Worm (Caenorhabditis elegans) whole organism, L1 larva: ENCODE measurements around the gene K01G5.8.

Source experiments
- C16A3.4 ChIP-seq: fragments of 150-350 bp; optimal IDR thresholded peaks from 2 replicates; lab custom pipeline; 2014; ENCODE audit warnings: missing biosample characterization, missing genetic modification characterization
- F16B12.6 ChIP-seq: fragments of 150-350 bp; optimal IDR thresholded peaks from 2 replicates; lab custom pipeline; 2014; ENCODE audit warnings: missing biosample characterization, missing genetic modification characterization
- aha-1 ChIP-seq: fragments of 150-350 bp; optimal IDR thresholded peaks from 2 replicates; lab custom pipeline; 2014; ENCODE audit warnings: missing biosample characterization, missing genetic modification characterization
- ceh-8 ChIP-seq: fragments of 200-800 bp; sonication (Bioruptor generic); optimal IDR thresholded peaks from 2 replicates; lab custom pipeline; 2018; ENCODE audit warnings: mild to moderate bottlenecking, missing genetic modification characterization, moderate library complexity, missing compliant biosample characterization
- ceh-82 ChIP-seq, 3 experiments: fragments of 150-350 bp in 1 of 3; sonication (generic microtip) in 2 of 3; optimal IDR thresholded peaks; 2 replicates each; lab custom pipeline; 2014 to 2017; ENCODE audit warnings: missing biosample characterization in 3 of 3, missing genetic modification characterization in 3 of 3
- ceh-90 ChIP-seq: sonication (generic microtip); optimal IDR thresholded peaks from 2 replicates; lab custom pipeline; 2016; ENCODE audit warnings: missing genetic modification characterization, missing compliant biosample characterization
- dpl-1 ChIP-seq, 3 experiments: fragments of 150-350 bp in 2 of 3; sonication (generic microtip) in 1 of 3; optimal IDR thresholded peaks; 2 replicates each; lab custom pipeline; 2014 to 2017; ENCODE audit warnings: missing biosample characterization in 3 of 3, missing genetic modification characterization in 3 of 3, missing genetic modification reagents in 3 of 3
- efl-1 ChIP-seq, 4 experiments: fragments of 150-350 bp; optimal IDR thresholded peaks in 3 of 4; peaks in 1 of 4; 1 replicate in 1 of 4; 2 replicates in 3 of 4; lab custom pipeline; 2014; ENCODE audit warnings: missing biosample characterization in 2 of 4, missing genetic modification characterization in 2 of 4, missing genetic modification reagents in 2 of 4
- efl-3 ChIP-seq: fragments of 200-800 bp; sonication (Bioruptor generic); optimal IDR thresholded peaks from 2 replicates; lab custom pipeline; 2018; ENCODE audit warnings: mild to moderate bottlenecking, missing genetic modification characterization, missing compliant biosample characterization
- elt-3 ChIP-seq, 6 experiments: fragments of 150-350 bp in 1 of 6; sonication (generic microtip); optimal IDR thresholded peaks; 2 replicates each; lab custom pipeline; 2017 to 2018; ENCODE audit warnings: missing biosample characterization in 6 of 6, missing genetic modification characterization in 6 of 6, inconsistent platforms in 1 of 6
- ets-5 ChIP-seq: fragments of 200-800 bp; sonication (Bioruptor generic); IDR thresholded peaks from 2 replicates; pipeline ENCODE4 v1.3.6; 2022; ENCODE audit warnings: missing genetic modification characterization, missing compliant biosample characterization
- fos-1 ChIP-seq: fragments of 150-350 bp; optimal IDR thresholded peaks from 2 replicates; lab custom pipeline; 2014; ENCODE audit warnings: missing biosample characterization, missing genetic modification characterization
- irx-1 ChIP-seq: sonication (generic microtip); optimal IDR thresholded peaks from 2 replicates; lab custom pipeline; 2016; ENCODE audit warnings: missing genetic modification characterization, missing compliant biosample characterization
- lin-14 ChIP-seq: fragments of 200-800 bp; sonication (Bioruptor generic); optimal IDR thresholded peaks from 2 replicates; lab custom pipeline; 2018; ENCODE audit warnings: mild to moderate bottlenecking, missing genetic modification characterization, moderate library complexity, missing compliant biosample characterization
- lin-15B ChIP-seq: fragments of 150-350 bp; sonication (generic microtip); optimal IDR thresholded peaks from 3 replicates; lab custom pipeline; 2014; ENCODE audit warnings: missing biosample characterization, missing genetic modification characterization
- lsy-2 ChIP-seq, 2 experiments: fragments of 150-350 bp; optimal IDR thresholded peaks; 2 replicates each; lab custom pipeline; 2014; ENCODE audit warnings: missing biosample characterization in 2 of 2, missing genetic modification characterization in 2 of 2
- mab-9 ChIP-seq: fragments of 200-800 bp; sonication (Bioruptor generic); IDR thresholded peaks from 2 replicates; pipeline ENCODE4 v1.3.6; 2022; ENCODE audit warnings: missing genetic modification reagents, missing genetic modification characterization, missing compliant biosample characterization
- mep-1 ChIP-seq: fragments of 150-350 bp; optimal IDR thresholded peaks from 2 replicates; lab custom pipeline; 2014; ENCODE audit warnings: missing biosample characterization, missing genetic modification characterization
- nhr-19 ChIP-seq: fragments of 200-800 bp; sonication (Bioruptor generic); conservative IDR thresholded peaks from 2 replicates; pipeline ENCODE4 v1.3.6; 2022; ENCODE audit warnings: missing genetic modification characterization, missing compliant biosample characterization
- nhr-20 ChIP-seq: sonication (generic microtip); optimal IDR thresholded peaks from 2 replicates; lab custom pipeline; 2016; ENCODE audit warnings: mild to moderate bottlenecking, missing genetic modification characterization, missing compliant biosample characterization
- nhr-28 ChIP-seq: fragments of 150-350 bp; optimal IDR thresholded peaks from 2 replicates; lab custom pipeline; 2014; ENCODE audit warnings: missing biosample characterization, missing genetic modification characterization
- nhr-76 ChIP-seq: sonication (generic microtip); optimal IDR thresholded peaks from 2 replicates; lab custom pipeline; 2017; ENCODE audit warnings: missing biosample characterization, missing genetic modification characterization
- pag-3 ChIP-seq: sonication (generic microtip); optimal IDR thresholded peaks from 2 replicates; lab custom pipeline; 2017; ENCODE audit warnings: missing genetic modification characterization, mild to moderate bottlenecking, missing compliant biosample characterization, antibody characterized with exemption, borderline replicate concordance; ENCODE audit not compliant: insufficient read depth
- pax-3 ChIP-seq: fragments of 200-800 bp; sonication (Bioruptor generic); optimal IDR thresholded peaks from 2 replicates; lab custom pipeline; 2018; ENCODE audit warnings: mild to moderate bottlenecking, missing genetic modification characterization, moderate library complexity, missing compliant biosample characterization
- pqm-1 ChIP-seq: sonication (generic microtip); optimal IDR thresholded peaks from 3 replicates; lab custom pipeline; 2017; ENCODE audit warnings: missing biosample characterization, missing genetic modification characterization
- skn-1 ChIP-seq: fragments of 150-350 bp; optimal IDR thresholded peaks from 2 replicates; lab custom pipeline; 2014; ENCODE audit warnings: missing biosample characterization, missing genetic modification characterization
- snu-23 ChIP-seq: sonication (generic microtip); optimal IDR thresholded peaks from 2 replicates; lab custom pipeline; 2016; ENCODE audit warnings: missing genetic modification characterization, missing compliant biosample characterization
- sox-4 ChIP-seq: sonication (generic microtip); optimal IDR thresholded peaks from 2 replicates; lab custom pipeline; 2016; ENCODE audit warnings: missing genetic modification characterization, missing compliant biosample characterization
- sup-37 ChIP-seq: fragments of 200-800 bp; sonication (Bioruptor generic); optimal IDR thresholded peaks from 2 replicates; lab custom pipeline; 2018; ENCODE audit warnings: mild to moderate bottlenecking, missing genetic modification characterization, missing compliant biosample characterization
- swsn-7 ChIP-seq: sonication (generic microtip); optimal IDR thresholded peaks from 2 replicates; lab custom pipeline; 2016; ENCODE audit warnings: missing genetic modification characterization, missing compliant biosample characterization
- tlp-1 ChIP-seq: fragments of 150-350 bp; optimal IDR thresholded peaks from 2 replicates; lab custom pipeline; 2014; ENCODE audit warnings: missing biosample characterization, missing genetic modification characterization
- unc-130 ChIP-seq: fragments of 150-350 bp; optimal IDR thresholded peaks from 2 replicates; lab custom pipeline; 2017; ENCODE audit warnings: missing biosample characterization, missing genetic modification characterization, inconsistent platforms
- unc-30 ChIP-seq: sonication (generic microtip); optimal IDR thresholded peaks from 2 replicates; lab custom pipeline; 2017; ENCODE audit warnings: missing biosample characterization, missing genetic modification characterization
- unc-86 ChIP-seq: sonication (generic microtip); optimal IDR thresholded peaks from 2 replicates; lab custom pipeline; 2016; ENCODE audit warnings: missing genetic modification characterization, missing compliant biosample characterization
- xbp-1 ChIP-seq: sonication (generic microtip); optimal IDR thresholded peaks from 2 replicates; lab custom pipeline; 2016; ENCODE audit warnings: missing genetic modification characterization, missing compliant biosample characterization
- ztf-11 ChIP-seq, 2 experiments: sonication (generic microtip); optimal IDR thresholded peaks; 2 replicates each; lab custom pipeline; 2016 to 2017; ENCODE audit warnings: missing genetic modification characterization in 2 of 2, missing biosample characterization in 1 of 2, missing compliant biosample characterization in 1 of 2
- ztf-4 ChIP-seq: fragments of 150-350 bp; optimal IDR thresholded peaks from 2 replicates; lab custom pipeline; 2014; ENCODE audit warnings: missing biosample characterization, missing genetic modification characterization

K01G5.8 gene

ce11 chrIII:10704499-10704898 lies 36.1 kb downstream of the K01G5.8 start:
- TF ChIP-seq ceh-8 (GFP tag; lab: Kevin White, UChicago) (no peak), ceh-90 (tag; lab: Kevin White, UChicago) (no peak), C16A3.4 (no peak), tlp-1 (tag; lab: Kevin White, UChicago) (no peak), fos-1 (tag; lab: Kevin White, UChicago) (no peak), elt-3 (tag; optimal IDR thresholded peaks at IDR 0.05; lab: Kevin White, UChicago) (no peak), efl-1 (optimal IDR thresholded peaks at IDR 0.05; lab: Kevin White, UChicago) (no peak), efl-1 (GFP tag; optimal IDR thresholded peaks at IDR 0.05 in 1 of 2; lab: Kevin White, UChicago) (no peak), swsn-7 (tag; lab: Kevin White, UChicago) (no peak), pqm-1 (tag; lab: Kevin White, UChicago) (no peak), unc-130 (tag; lab: Kevin White, UChicago) (no peak), irx-1 (no peak)

ce11 chrIII:10703833-10704232 lies 36.7 kb downstream of the K01G5.8 start:
- no peak for TF ChIP-seq dpl-1 (GFP tag; optimal IDR thresholded peaks at IDR 0.05; lab: Kevin White, UChicago)
- no peak for TF ChIP-seq sox-4 (tag; lab: Kevin White, UChicago)
- no peak for TF ChIP-seq efl-1 (optimal IDR thresholded peaks at IDR 0.05; lab: Kevin White, UChicago)
- TF ChIP-seq efl-1 (GFP tag; optimal IDR thresholded peaks at IDR 0.05 in 1 of 2; lab: Kevin White, UChicago) = peak in 1 of 2 experiments; percentile 91
- no peak for TF ChIP-seq nhr-76

ce11 chrIII:10702805-10703204 lies 37.8 kb downstream of the K01G5.8 start:
- TF ChIP-seq F16B12.6 (no peak), sox-4 (tag; lab: Kevin White, UChicago) (no peak), lin-14 (GFP tag; lab: Kevin White, UChicago) (no peak), mep-1 (tag; lab: Kevin White, UChicago) (no peak), unc-86 (tag; lab: Kevin White, UChicago) (no peak), lsy-2 (tag; optimal IDR thresholded peaks at IDR 0.05; lab: Kevin White, UChicago) (no peak), aha-1 (tag; lab: Kevin White, UChicago) (no peak), ztf-4 (tag; lab: Kevin White, UChicago) (no peak), xbp-1 (no peak), ztf-11 (tag; optimal IDR thresholded peaks at IDR 0.05; lab: Kevin White, UChicago) (no peak), mab-9 (GFP tag; lab: Robert Waterston, UW) (no peak), snu-23 (no peak)

- TF ChIP-seq pax-3 (tag; lab: Kevin White, UChicago) = no peak
- TF ChIP-seq pag-3 (tag; lab: Kevin White, UChicago) = no peak
- TF ChIP-seq mep-1 (tag; lab: Kevin White, UChicago) = no peak
- no peak for TF ChIP-seq sup-37 (GFP tag; lab: Kevin White, UChicago)
- no peak for TF ChIP-seq skn-1 (tag; lab: Kevin White, UChicago)
- TF ChIP-seq ztf-4 (tag; lab: Kevin White, UChicago) = no peak
- no peak for TF ChIP-seq ets-5
- no peak for TF ChIP-seq lin-15B
- TF ChIP-seq nhr-19 (GFP tag; lab: Robert Waterston, UW) = no peak
- TF ChIP-seq F16B12.6 = no peak
- TF ChIP-seq ceh-82 (tag; optimal IDR thresholded peaks at IDR 0.05; lab: Kevin White, UChicago) = no peak
- TF ChIP-seq efl-3 = no peak
- no peak for TF ChIP-seq pqm-1 (tag; lab: Kevin White, UChicago)
- no peak for TF ChIP-seq nhr-20 (tag; lab: Kevin White, UChicago)
- TF ChIP-seq lin-14 (GFP tag; lab: Kevin White, UChicago) = no peak
- TF ChIP-seq nhr-28 (tag; lab: Kevin White, UChicago) = no peak
- no peak for TF ChIP-seq efl-1 (optimal IDR thresholded peaks at IDR 0.05; lab: Kevin White, UChicago)
- no peak for TF ChIP-seq efl-1 (GFP tag; optimal IDR thresholded peaks at IDR 0.05 in 1 of 2; lab: Kevin White, UChicago)
- TF ChIP-seq unc-30 = no peak
- no peak for TF ChIP-seq unc-86 (tag; lab: Kevin White, UChicago)
Observed at ce11 chrIII:10700460-10700859, 40.1 kb downstream of the K01G5.8 start, which contains the start of gene Y39A1A.20. TSS of gene Y39A1A.20 (minus strand) at chrIII:10700560.
